Fruit fly (Drosophila melanogaster): Measurements from ENCODE around the gene CG4836.
A peak's percentile ranks its signal among the peaks of the same experiment; 100 is the strongest.

CG4836 gene

DNA sequence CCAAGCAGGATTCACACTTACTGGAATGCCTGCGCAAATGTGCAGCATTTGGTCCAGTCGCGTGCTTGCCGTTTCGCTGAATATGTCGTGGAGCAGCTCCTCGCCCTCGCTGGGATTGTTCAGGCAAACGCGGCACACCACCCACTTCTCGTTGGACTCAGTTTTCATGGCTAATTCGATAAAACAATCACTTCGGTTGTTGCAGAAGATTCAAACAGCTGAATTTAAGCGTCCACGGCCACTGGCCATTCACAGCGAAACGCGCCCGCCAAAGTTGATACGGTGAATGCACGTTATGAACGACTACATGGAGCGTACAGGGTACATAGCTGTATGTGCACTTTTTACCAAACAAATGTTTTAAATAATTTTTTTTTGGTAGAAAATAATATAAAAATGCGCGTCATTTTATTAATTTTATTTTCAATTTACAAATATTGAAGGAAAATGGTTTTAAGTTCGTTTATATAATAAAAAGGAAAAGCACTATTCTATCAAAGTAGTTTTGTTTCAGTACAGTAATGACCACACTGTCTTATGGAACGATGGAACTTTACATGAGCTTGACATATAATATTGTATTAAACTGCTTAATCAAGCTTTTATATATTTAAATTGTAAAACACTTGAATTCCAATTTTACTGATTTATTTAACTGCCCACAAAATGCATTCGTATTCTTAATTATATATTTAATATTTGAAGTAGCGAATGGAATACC, 17.5 kb downstream of the CG4836 start, which contains the start of gene trem (continued):
- TF ChIP-seq CG12236 (GFP tag; optimal IDR thresholded peaks at IDR 0.05) = no peak
- peak; percentile 55; the same call in 1 of the 3 replicates for TF ChIP-seq CG11093 (GFP tag; IDR thresholded peaks at IDR 0.05)
- TF ChIP-seq Ada2b (GFP tag; IDR thresholded peaks at IDR 0.05) = peak; percentile 39
- peak; percentile 61; the same call in 2 of the 3 replicates for TF ChIP-seq CG11560 (tag; IDR thresholded peaks at IDR 0.05)
- TF ChIP-seq p53 (GFP tag; optimal IDR thresholded peaks at IDR 0.05) = no peak
- peak; percentile 29; the same call in 1 of the 3 replicates for TF ChIP-seq zfh1 (GFP tag; IDR thresholded peaks at IDR 0.05)
- TF ChIP-seq mirr (GFP tag; optimal IDR thresholded peaks at IDR 0.05) = no peak
- peak; percentile 46; the same call in 2 of the 3 replicates for TF ChIP-seq croc (GFP tag; conservative IDR thresholded peaks at IDR 0.05)
- peak; percentile 60; the same call in 2 of the 3 replicates for TF ChIP-seq Aef1 (GFP tag; IDR thresholded peaks at IDR 0.05)
- TF ChIP-seq Lpt (GFP tag; optimal IDR thresholded peaks at IDR 0.05) = no peak
- peak; percentile 14 for TF ChIP-seq sd (tag; optimal IDR thresholded peaks at IDR 0.05)
- no peak for TF ChIP-seq ro (GFP tag; IDR thresholded peaks at IDR 0.05)
- TF ChIP-seq CG9932 (GFP tag; IDR thresholded peaks at IDR 0.05) = peak; percentile 90
- peak; percentile 74 for TF ChIP-seq CG12104 (GFP tag; optimal IDR thresholded peaks at IDR 0.05)
- TF ChIP-seq CG3847 (GFP tag; IDR thresholded peaks at IDR 0.05) = peak; percentile 61
- 0 out of 2 replicates have a peak, but pooled peaks have one; percentile 31 for TF ChIP-seq ap (GFP tag; IDR thresholded peaks at IDR 0.05)
- TF ChIP-seq sug (tag; optimal IDR thresholded peaks at IDR 0.05) = peak; percentile 82
- TF ChIP-seq CG17361 (GFP tag; IDR thresholded peaks at IDR 0.05) = peak; percentile 95
- no peak for TF ChIP-seq dati (GFP tag; IDR thresholded peaks at IDR 0.05)
- no peak for TF ChIP-seq CG2199 (GFP tag; IDR thresholded peaks at IDR 0.05)
- no peak for TF ChIP-seq Opbp (GFP tag; IDR thresholded peaks at IDR 0.05; ENCODE audit: partially characterized antibody)
- peak; percentile 7 for TF ChIP-seq jing (GFP tag; optimal IDR thresholded peaks at IDR 0.05)
- TF ChIP-seq Max (GFP tag; optimal IDR thresholded peaks at IDR 0.05) = peak; percentile 58
- TF ChIP-seq yki (optimal IDR thresholded peaks at IDR 0.05) = peak; percentile 38
- no peak; the same call in 1 of the 2 replicates for TF ChIP-seq Awh (GFP tag; IDR thresholded peaks at IDR 0.05)
- no peak for TF ChIP-seq sqz (GFP tag; optimal IDR thresholded peaks at IDR 0.05)
- TF ChIP-seq CG10267 (tag; optimal IDR thresholded peaks at IDR 0.05) = peak; percentile 48
- TF ChIP-seq CG4730 (GFP tag; IDR thresholded peaks at IDR 0.05) = no peak; the same call in none of the 2 replicates
- peak; percentile 96 for TF ChIP-seq CG4424 (GFP tag; optimal IDR thresholded peaks at IDR 0.05)
- TF ChIP-seq sob (GFP tag; IDR thresholded peaks at IDR 0.05) = peak; percentile 46; the same call in 1 of the 2 replicates
- no peak for TF ChIP-seq sens-2 (GFP tag; IDR thresholded peaks at IDR 0.05)
- TF ChIP-seq CG31388 (GFP tag; optimal IDR thresholded peaks at IDR 0.05) = no peak
- peak; percentile 63 for TF ChIP-seq CG10979 (tag; optimal IDR thresholded peaks at IDR 0.05)
- peak; percentile 28; the same call in 1 of the 2 replicates for TF ChIP-seq aop (GFP tag; IDR thresholded peaks at IDR 0.05)
- TF ChIP-seq CG34422 (GFP tag; IDR thresholded peaks at IDR 0.05) = peak; percentile 51; the same call in 2 of the 3 replicates
- TF ChIP-seq Bdp1 (GFP tag; optimal IDR thresholded peaks at IDR 0.05) = peak; percentile 39
- TF ChIP-seq NC2β (GFP tag; optimal IDR thresholded peaks at IDR 0.05) = no peak
- peak; percentile 64 for TF ChIP-seq CG6654 (GFP tag; optimal IDR thresholded peaks at IDR 0.05)
- TF ChIP-seq CG2120 (GFP tag; optimal IDR thresholded peaks at IDR 0.05) = peak; percentile 76
- TF ChIP-seq Gsc (GFP tag; IDR thresholded peaks at IDR 0.05) = peak; percentile 60
- TF ChIP-seq zfh2 (GFP tag; optimal IDR thresholded peaks at IDR 0.05) = peak; percentile 62
- TF ChIP-seq CkIIα-i1 (GFP tag; IDR thresholded peaks at IDR 0.05) = no peak
- TF ChIP-seq CG4820 (GFP tag; optimal IDR thresholded peaks at IDR 0.05) = peak; percentile 64
- no peak for TF ChIP-seq jumu (GFP tag; optimal IDR thresholded peaks at IDR 0.05)
- no peak for TF ChIP-seq chm (GFP tag; IDR thresholded peaks at IDR 0.05)
- TF ChIP-seq wdn (GFP tag; IDR thresholded peaks at IDR 0.05) = peak; percentile 5; the same call in 1 of the 2 replicates
- no peak for TF ChIP-seq nau (GFP tag; optimal IDR thresholded peaks at IDR 0.05)
- peak; percentile 64 for TF ChIP-seq Sox102F (GFP tag; optimal IDR thresholded peaks at IDR 0.05)
- TF ChIP-seq oc (tag; optimal IDR thresholded peaks at IDR 0.05) = no peak
- TF ChIP-seq vfl (GFP tag; optimal IDR thresholded peaks at IDR 0.05) = no peak
- TF ChIP-seq CG10147 (GFP tag; optimal IDR thresholded peaks at IDR 0.05) = peak; percentile 51
